Worm (Caenorhabditis elegans): Measurements from ENCODE around the gene mltn-13.

DNA sequence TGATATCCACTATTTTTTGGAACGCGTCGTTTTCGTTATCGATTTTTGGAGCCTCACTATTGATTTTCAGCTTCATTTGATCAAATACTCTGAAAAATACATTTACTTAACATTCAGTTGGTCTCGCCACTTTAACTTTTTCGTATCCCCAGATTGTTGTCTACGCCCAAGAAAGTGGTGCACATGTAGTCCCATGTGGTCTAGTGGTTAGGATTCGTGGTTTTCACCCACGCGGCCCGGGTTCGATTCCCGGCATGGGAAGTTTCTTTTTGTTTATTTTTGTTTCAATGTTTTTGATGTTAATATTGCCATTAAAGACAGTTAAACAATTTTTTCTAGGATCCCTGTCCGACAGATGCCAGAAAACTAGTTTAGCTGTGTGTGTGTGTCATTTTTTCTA is 4.1 kb downstream of the mltn-13 start:
- TF ChIP-seq fos-1 (tag; optimal IDR thresholded peaks at IDR 0.05) (peak; percentile 29), ztf-11 (tag; optimal IDR thresholded peaks at IDR 0.05) (no peak), egl-27 (tag; optimal IDR thresholded peaks at IDR 0.05) (peak; percentile 45), nhr-23 (tag; optimal IDR thresholded peaks at IDR 0.05) (no peak), unc-62 (GFP tag; optimal IDR thresholded peaks at IDR 0.05) (no peak), ama-1 (optimal IDR thresholded peaks at IDR 0.05) (no peak)

Data from whole organism, L2 larva.